Worm (Caenorhabditis elegans): ENCODE data around the gene aagr-3.

- TF ChIP-seq W03F9.2 (tag; optimal IDR thresholded peaks at IDR 0.05) (peak; percentile 38), him-1 (tag; optimal IDR thresholded peaks at IDR 0.05) (peak; percentile 96), dao-5 (tag; optimal IDR thresholded peaks at IDR 0.05) (peak; percentile 39)
These were observed 1.7 kb upstream of the aagr-3 start for ce11 chrV:9730743-9731706.

Data from whole organism, L4/young adult.